Fruit fly (Drosophila melanogaster) whole organism, embryonic: ENCODE measurements around the gene CG43331.

ENCODE experiments used
- Awh ChIP-seq: fragments of 200-800 bp; sonication (Bioruptor generic); IDR thresholded peaks from 2 replicates; pipeline ENCODE4, ENCODE4 v1.3.6; 2022; ENCODE audit warnings: missing biosample characterization, missing genetic modification characterization
- B-H1 ChIP-seq: fragments of 200-800 bp; sonication (Bioruptor generic); IDR thresholded peaks from 3 replicates; pipeline ENCODE4 v1.3.6; 2022; ENCODE audit warnings: missing biosample characterization, missing genetic modification characterization
- CG10543 ChIP-seq: fragments of 200-800 bp; sonication (Bioruptor generic); optimal IDR thresholded peaks from 3 replicates; lab custom pipeline; 2017; ENCODE audit warnings: missing biosample characterization, mild to moderate bottlenecking, missing genetic modification characterization, moderate library complexity
- CG11504 ChIP-seq: fragments of 200-800 bp; sonication (Bioruptor generic); optimal IDR thresholded peaks from 3 replicates; lab custom pipeline; 2019; ENCODE audit warnings: missing biosample characterization, mild to moderate bottlenecking, missing genetic modification characterization, moderate library complexity
- CG11696 ChIP-seq: fragments of 200-800 bp; sonication (Bioruptor generic); IDR thresholded peaks from 2 replicates; pipeline ENCODE4 v1.3.6; 2022; ENCODE audit warnings: missing biosample characterization, missing genetic modification characterization
- CG12104 ChIP-seq: fragments of 200-800 bp; sonication (Bioruptor generic); optimal IDR thresholded peaks from 3 replicates; lab custom pipeline; 2016; ENCODE audit warnings: missing biosample characterization, missing genetic modification characterization
- CG12744 ChIP-seq: fragments of 200-800 bp; sonication (Bioruptor generic); optimal IDR thresholded peaks from 2 replicates; lab custom pipeline; 2016; ENCODE audit warnings: missing biosample characterization, missing genetic modification characterization
- CG13123 ChIP-seq: fragments of 200-800 bp; sonication (Bioruptor generic); optimal IDR thresholded peaks from 2 replicates; lab custom pipeline; 2016; ENCODE audit warnings: missing biosample characterization, missing genetic modification characterization
- CG15073 ChIP-seq: fragments of 200-800 bp; sonication (Bioruptor generic); optimal IDR thresholded peaks from 2 replicates; lab custom pipeline; 2016; ENCODE audit warnings: missing biosample characterization, missing genetic modification characterization
- CG16863 ChIP-seq: fragments of 200-800 bp; sonication (Bioruptor generic); optimal IDR thresholded peaks from 3 replicates; lab custom pipeline; 2016; ENCODE audit warnings: missing biosample characterization, missing genetic modification characterization
- CG17612 ChIP-seq: fragments of 200-800 bp; sonication (Bioruptor generic); IDR thresholded peaks from 2 replicates; pipeline ENCODE4 v1.3.6; 2022; ENCODE audit warnings: missing biosample characterization, missing genetic modification characterization
- CG18599 ChIP-seq: fragments of 200-800 bp; sonication (Bioruptor generic); optimal IDR thresholded peaks from 3 replicates; lab custom pipeline; 2017; ENCODE audit warnings: missing biosample characterization, missing genetic modification characterization, mild to moderate bottlenecking, moderate library complexity, missing genetic modification reagents
- CG2199 ChIP-seq: fragments of 200-800 bp; sonication (Bioruptor generic); IDR thresholded peaks from 3 replicates; pipeline ENCODE4 v1.3.6; 2022; ENCODE audit warnings: missing biosample characterization, missing genetic modification characterization
- CG2678 ChIP-seq: fragments of 200-800 bp; sonication (Bioruptor generic); optimal IDR thresholded peaks from 3 replicates; lab custom pipeline; 2019; ENCODE audit warnings: missing biosample characterization, mild to moderate bottlenecking, missing genetic modification characterization, moderate library complexity
- CG30403 ChIP-seq: fragments of 200-800 bp; sonication (Bioruptor generic); optimal IDR thresholded peaks from 3 replicates; lab custom pipeline; 2016; ENCODE audit warnings: missing biosample characterization, missing genetic modification characterization
- CG32772 ChIP-seq: fragments of 200-800 bp; sonication (Bioruptor generic); IDR thresholded peaks from 2 replicates; pipeline ENCODE4 v1.3.6; 2022; ENCODE audit warnings: missing biosample characterization, missing genetic modification characterization
- CG3281 ChIP-seq: fragments of 200-800 bp; sonication (Bioruptor generic); optimal IDR thresholded peaks from 3 replicates; lab custom pipeline; 2017; ENCODE audit warnings: missing biosample characterization, mild to moderate bottlenecking, missing genetic modification characterization
- CG3407 ChIP-seq: fragments of 200-800 bp; sonication (Bioruptor generic); optimal IDR thresholded peaks from 2 replicates; lab custom pipeline; 2018; ENCODE audit warnings: missing biosample characterization, mild to moderate bottlenecking, missing genetic modification characterization
- CG42726 ChIP-seq: fragments of 200-800 bp; sonication (Bioruptor generic); IDR thresholded peaks from 2 replicates; pipeline ENCODE4 v1.3.6; 2022; ENCODE audit warnings: missing biosample characterization, missing genetic modification characterization; ENCODE audit not compliant: partially characterized antibody
- CG4282 ChIP-seq: fragments of 200-800 bp; sonication (Bioruptor generic); optimal IDR thresholded peaks from 2 replicates; lab custom pipeline; 2016; ENCODE audit warnings: missing biosample characterization, missing genetic modification characterization
- CG6175 ChIP-seq: fragments of 200-800 bp; sonication (Bioruptor generic); IDR thresholded peaks from 3 replicates; pipeline ENCODE4 v1.3.6; 2022; ENCODE audit warnings: missing biosample characterization, missing genetic modification characterization
- CG6254 ChIP-seq: fragments of 200-800 bp; sonication (Bioruptor generic); optimal IDR thresholded peaks from 3 replicates; lab custom pipeline; 2017; ENCODE audit warnings: mild to moderate bottlenecking, missing biosample characterization, missing genetic modification reagents, missing genetic modification characterization
- CG6791 ChIP-seq: fragments of 200-800 bp; sonication (Bioruptor generic); IDR thresholded peaks from 3 replicates; pipeline ENCODE4 v1.3.6; 2022; ENCODE audit warnings: missing biosample characterization, missing genetic modification characterization; ENCODE audit not compliant: partially characterized antibody
- E2f1 ChIP-seq: fragments of 200-800 bp; sonication (Bioruptor generic); IDR thresholded peaks from 2 replicates; pipeline ENCODE4 v1.3.6; 2022; ENCODE audit warnings: missing biosample characterization, missing genetic modification characterization
- Fer1 ChIP-seq: fragments of 200-800 bp; sonication (Bioruptor generic); optimal IDR thresholded peaks from 2 replicates; lab custom pipeline; 2017; ENCODE audit warnings: missing biosample characterization, mild to moderate bottlenecking, missing genetic modification characterization
- Hsf ChIP-seq: fragments of 200-800 bp; sonication (Bioruptor generic); optimal IDR thresholded peaks from 3 replicates; lab custom pipeline; 2016; ENCODE audit warnings: missing biosample characterization, missing genetic modification characterization
- MTF-1 ChIP-seq: fragments of 200-800 bp; sonication (Bioruptor generic); optimal IDR thresholded peaks from 2 replicates; lab custom pipeline; 2018; ENCODE audit warnings: missing biosample characterization, mild to moderate bottlenecking, missing genetic modification characterization, borderline replicate concordance
- NC2α ChIP-seq: fragments of 200-800 bp; sonication (Bioruptor generic); optimal IDR thresholded peaks from 2 replicates; lab custom pipeline; 2016; ENCODE audit warnings: missing biosample characterization, missing genetic modification characterization
- NK7.1 ChIP-seq: fragments of 200-800 bp; sonication (Bioruptor generic); optimal IDR thresholded peaks from 3 replicates; lab custom pipeline; 2016; ENCODE audit warnings: missing biosample characterization, missing genetic modification characterization
- Rx ChIP-seq: fragments of 200-800 bp; sonication (Bioruptor generic); IDR thresholded peaks from 2 replicates; pipeline ENCODE4 v1.3.6; 2022; ENCODE audit warnings: missing biosample characterization, missing genetic modification characterization
- TFAM ChIP-seq: fragments of 200-800 bp; sonication (Bioruptor generic); optimal IDR thresholded peaks from 2 replicates; lab custom pipeline; 2017; ENCODE audit warnings: missing biosample characterization, missing genetic modification characterization, inconsistent platforms
- YL-1 ChIP-seq: fragments of 200-800 bp; sonication (Bioruptor generic); optimal IDR thresholded peaks from 3 replicates; lab custom pipeline; 2017; ENCODE audit warnings: missing biosample characterization, mild to moderate bottlenecking, missing genetic modification characterization
- ab ChIP-seq: fragments of 200-800 bp; sonication (Bioruptor generic); optimal IDR thresholded peaks from 2 replicates; lab custom pipeline; 2016; ENCODE audit warnings: missing biosample characterization, missing genetic modification characterization
- chinmo ChIP-seq: fragments of 200-800 bp; sonication (Bioruptor generic); IDR thresholded peaks from 4 replicates; pipeline ENCODE4 v1.3.6; 2022; ENCODE audit warnings: missing biosample characterization, missing genetic modification characterization; ENCODE audit not compliant: partially characterized antibody
- corto ChIP-seq: fragments of 200-800 bp; sonication (Bioruptor generic); optimal IDR thresholded peaks from 2 replicates; lab custom pipeline; 2016; ENCODE audit warnings: missing biosample characterization, mild to moderate bottlenecking, missing genetic modification characterization, moderate library complexity
- dmrt99B ChIP-seq: fragments of 200-800 bp; sonication (Bioruptor generic); optimal IDR thresholded peaks from 2 replicates; lab custom pipeline; 2018; ENCODE audit warnings: missing biosample characterization, mild to moderate bottlenecking, missing genetic modification characterization, moderate library complexity
- gce ChIP-seq: fragments of 200-800 bp; sonication (Bioruptor generic); IDR thresholded peaks from 3 replicates; pipeline ENCODE4 v1.3.6; 2022; ENCODE audit warnings: missing biosample characterization, missing genetic modification characterization
- gfzf ChIP-seq: fragments of 200-800 bp; sonication (Bioruptor generic); optimal IDR thresholded peaks from 2 replicates; lab custom pipeline; 2016; ENCODE audit warnings: missing biosample characterization, mild to moderate bottlenecking, missing genetic modification characterization, moderate library complexity
- gro ChIP-seq: fragments of 200-800 bp; sonication (Bioruptor generic); optimal IDR thresholded peaks from 2 replicates; lab custom pipeline; 2016; ENCODE audit warnings: missing biosample characterization, missing genetic modification characterization
- gsb ChIP-seq: fragments of 200-800 bp; sonication (Bioruptor generic); IDR thresholded peaks from 2 replicates; pipeline ENCODE4 v1.3.6; 2022; ENCODE audit warnings: missing biosample characterization, missing genetic modification characterization
- gsb-n ChIP-seq: fragments of 200-800 bp; sonication (Bioruptor generic); optimal IDR thresholded peaks from 3 replicates; lab custom pipeline; 2018; ENCODE audit warnings: missing biosample characterization, mild to moderate bottlenecking, missing genetic modification characterization
- h ChIP-seq: fragments of >200 bp; optimal IDR thresholded peaks from 2 replicates; lab custom pipeline; 2017
- hbn ChIP-seq: fragments of 200-800 bp; sonication (Bioruptor generic); IDR thresholded peaks from 2 replicates; pipeline ENCODE4 v1.3.6; 2022; ENCODE audit warnings: missing biosample characterization, missing genetic modification characterization; ENCODE audit not compliant: partially characterized antibody
- her ChIP-seq: fragments of 200-800 bp; sonication (Bioruptor generic); optimal IDR thresholded peaks from 2 replicates; lab custom pipeline; 2016; ENCODE audit warnings: missing biosample characterization, missing genetic modification characterization
- jing ChIP-seq: fragments of 200-800 bp; sonication (Bioruptor generic); optimal IDR thresholded peaks from 2 replicates; lab custom pipeline; 2018; ENCODE audit warnings: missing biosample characterization, mild to moderate bottlenecking, missing genetic modification characterization
- oc ChIP-seq: fragments of 200-800 bp; sonication (Bioruptor generic); optimal IDR thresholded peaks from 2 replicates; lab custom pipeline; 2018; ENCODE audit warnings: missing biosample characterization, mild to moderate bottlenecking, missing genetic modification characterization, moderate library complexity
- p53 ChIP-seq: fragments of 200-800 bp; sonication (Bioruptor generic); optimal IDR thresholded peaks from 2 replicates; lab custom pipeline; 2016; ENCODE audit warnings: missing biosample characterization, missing genetic modification characterization
- sug ChIP-seq: fragments of 200-800 bp; optimal IDR thresholded peaks from 2 replicates; lab custom pipeline; 2019; ENCODE audit warnings: missing biosample characterization, mild to moderate bottlenecking, missing genetic modification characterization, moderate library complexity
- tgo ChIP-seq: fragments of 200-800 bp; sonication (Bioruptor generic); IDR thresholded peaks from 3 replicates; pipeline ENCODE4 v1.3.6; 2022; ENCODE audit warnings: missing biosample characterization, missing genetic modification characterization
- zen ChIP-seq: fragments of 200-800 bp; sonication (Bioruptor generic); optimal IDR thresholded peaks from 3 replicates; lab custom pipeline; 2018; ENCODE audit warnings: missing biosample characterization, mild to moderate bottlenecking, missing genetic modification characterization, moderate library complexity

The CG43331 gene

dm6 chr3L:22471586-22472291, 31.9 kb downstream of the CG43331 start (continued):
- TF ChIP-seq CG2678 (tag; lab: Kevin White, UChicago) (peak; percentile 81), zen (tag; lab: Kevin White, UChicago) (no peak), hbn (GFP tag; lab: Robert Waterston, UW) (no peak), TFAM (no peak), CG32772 (GFP tag; lab: Robert Waterston, UW) (no peak), chinmo (GFP tag; lab: Robert Waterston, UW) (no peak), CG18599 (peak; percentile 82), oc (tag; lab: Kevin White, UChicago) (peak; percentile 36), corto (no peak), CG30403 (GFP tag; lab: Kevin White, UChicago) (no peak), CG15073 (GFP tag; lab: Kevin White, UChicago) (no peak), E2f1 (GFP tag; lab: Robert Waterston, UW) (no peak; the same call in 1 of the 2 replicates), NC2α (no peak), CG2199 (GFP tag; lab: Robert Waterston, UW) (no peak), sug (peak; percentile 92), CG13123 (GFP tag; lab: Kevin White, UChicago) (no peak), CG16863 (GFP tag; lab: Kevin White, UChicago) (no peak), Hsf (GFP tag; lab: Kevin White, UChicago) (no peak), CG17612 (GFP tag; lab: Robert Waterston, UW) (no peak), B-H1 (GFP tag; lab: Robert Waterston, UW) (peak; percentile 26; the same call in 2 of the 3 replicates), MTF-1 (GFP tag; lab: Kevin White, UChicago) (no peak), CG6254 (no peak), CG11696 (no peak), gce (GFP tag; lab: Robert Waterston, UW) (no peak), CG4282 (GFP tag; lab: Kevin White, UChicago) (no peak), tgo (peak; percentile 59; the same call in 2 of the 3 replicates), YL-1 (GFP tag; lab: Kevin White, UChicago) (no peak), CG42726 (GFP tag; lab: Robert Waterston, UW) (no peak), CG3407 (GFP tag; lab: Kevin White, UChicago) (no peak), Rx (GFP tag; lab: Robert Waterston, UW) (no peak), gfzf (no peak), CG6175 (GFP tag; lab: Robert Waterston, UW) (no peak), dmrt99B (peak; percentile 59), ab (no peak), CG6791 (GFP tag; lab: Robert Waterston, UW) (no peak), gro (GFP tag; lab: Kevin White, UChicago) (no peak), her (GFP tag; lab: Kevin White, UChicago) (no peak), p53 (GFP tag; lab: Kevin White, UChicago) (no peak), Awh (GFP tag; lab: Robert Waterston, UW) (no peak), CG12744 (GFP tag; lab: Kevin White, UChicago) (no peak), Fer1 (GFP tag; lab: Kevin White, UChicago) (no peak), CG3281 (peak; percentile 84), h (no peak), CG12104 (GFP tag; lab: Kevin White, UChicago) (no peak), gsb (GFP tag; lab: Robert Waterston, UW) (no peak), gsb-n (tag; lab: Kevin White, UChicago) (no peak), CG10543 (no peak), jing (GFP tag; lab: Kevin White, UChicago) (no peak), NK7.1 (GFP tag; lab: Kevin White, UChicago) (no peak), CG11504 (tag; lab: Kevin White, UChicago) (peak; percentile 71)
